Fruit fly (Drosophila melanogaster): ENCODE data around the gene Las.

The Las gene

DNA sequence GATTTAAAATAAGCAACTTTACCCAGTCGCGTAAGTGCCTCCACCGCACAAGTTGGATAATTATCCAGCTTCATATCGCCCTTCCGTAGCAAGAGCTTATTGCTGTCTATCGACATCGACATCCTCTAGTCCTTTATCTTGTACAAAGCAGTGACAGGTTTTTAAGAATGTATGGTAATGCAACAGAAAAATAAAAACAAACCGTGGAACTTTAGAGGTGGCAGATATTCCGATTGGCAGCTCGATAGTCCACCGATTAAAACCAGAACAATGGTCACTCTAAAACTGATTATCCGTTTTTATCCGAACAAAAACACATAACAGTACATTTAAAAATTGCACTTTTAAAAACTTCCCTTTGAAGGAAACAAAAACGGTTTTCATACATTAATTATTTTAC is 4.7 kb downstream of the Las start, which contains the start of gene CG5274 (continued):
- TF ChIP-seq Jarid2 (GFP tag; optimal IDR thresholded peaks at IDR 0.05): no peak
- no peak for TF ChIP-seq CG1792 (GFP tag; optimal IDR thresholded peaks at IDR 0.05)
- peak; percentile 70 for TF ChIP-seq CG6791 (GFP tag; IDR thresholded peaks at IDR 0.05; ENCODE audit: partially characterized antibody)
- TF ChIP-seq ranshi (GFP tag; IDR thresholded peaks at IDR 0.05): no peak
- no peak for TF ChIP-seq nerfin-2 (GFP tag; IDR thresholded peaks at IDR 0.05; ENCODE audit: partially characterized antibody)
- no peak for TF ChIP-seq ftz-f1 (GFP tag; optimal IDR thresholded peaks at IDR 0.05)
- no peak for TF ChIP-seq otp (GFP tag; IDR thresholded peaks at IDR 0.05)
- no peak for TF ChIP-seq zfh1 (GFP tag; IDR thresholded peaks at IDR 0.05)
- no peak for TF ChIP-seq dmrt99B (tag; optimal IDR thresholded peaks at IDR 0.05)
- TF ChIP-seq CG11560 (tag; IDR thresholded peaks at IDR 0.05): no peak
- no peak for TF ChIP-seq tap (tag; optimal IDR thresholded peaks at IDR 0.05)
- TF ChIP-seq Bdp1 (GFP tag; optimal IDR thresholded peaks at IDR 0.05): no peak
- no peak for TF ChIP-seq lab (GFP tag; optimal IDR thresholded peaks at IDR 0.05)
- TF ChIP-seq CG11247 (GFP tag; IDR thresholded peaks at IDR 0.05): no peak
- no peak for TF ChIP-seq Tbp (GFP tag; optimal IDR thresholded peaks at IDR 0.05)
- no peak for TF ChIP-seq bowl (GFP tag; IDR thresholded peaks at IDR 0.05)
- no peak for TF ChIP-seq CG10147 (GFP tag; optimal IDR thresholded peaks at IDR 0.05)
- TF ChIP-seq pum (GFP tag; optimal IDR thresholded peaks at IDR 0.05): no peak
- TF ChIP-seq CG6254 (GFP tag; optimal IDR thresholded peaks at IDR 0.05): no peak
- peak; percentile 51 for TF ChIP-seq pzg (GFP tag; optimal IDR thresholded peaks at IDR 0.05)
- TF ChIP-seq CG10321 (GFP tag; IDR thresholded peaks at IDR 0.05): no peak
- TF ChIP-seq CG2678 (tag; optimal IDR thresholded peaks at IDR 0.05): no peak
- TF ChIP-seq sc (optimal IDR thresholded peaks at IDR 0.05): no peak
- TF ChIP-seq sc (GFP tag; optimal IDR thresholded peaks at IDR 0.05): no peak
- peak; percentile 52 for TF ChIP-seq gfzf (GFP tag; optimal IDR thresholded peaks at IDR 0.05)
- no peak for TF ChIP-seq Antp (GFP tag; optimal IDR thresholded peaks at IDR 0.05)
- TF ChIP-seq CG6683 (GFP tag; optimal IDR thresholded peaks at IDR 0.05): no peak
- peak; percentile 60; the same call in 1 of the 2 replicates for TF ChIP-seq CG13287 (GFP tag; IDR thresholded peaks at IDR 0.05; ENCODE audit: partially characterized antibody)
- no peak for TF ChIP-seq zf30C (GFP tag; optimal IDR thresholded peaks at IDR 0.05)
- TF ChIP-seq MESR4 (GFP tag; optimal IDR thresholded peaks at IDR 0.05): peak; percentile 56
- no peak for TF ChIP-seq Ssrp (tag; optimal IDR thresholded peaks at IDR 0.05)
- TF ChIP-seq CG12219 (GFP tag; optimal IDR thresholded peaks at IDR 0.05): no peak
- peak; percentile 23 for TF ChIP-seq trem (tag; optimal IDR thresholded peaks at IDR 0.05)
- TF ChIP-seq Dp (GFP tag; optimal IDR thresholded peaks at IDR 0.05): peak; percentile 53
- TF ChIP-seq Dbx (GFP tag; IDR thresholded peaks at IDR 0.05): no peak
- no peak for TF ChIP-seq tio (GFP tag; optimal IDR thresholded peaks at IDR 0.05)
- peak; percentile 17 for TF ChIP-seq CG12659 (GFP tag; optimal IDR thresholded peaks at IDR 0.05)
- TF ChIP-seq CG11696 (GFP tag; IDR thresholded peaks at IDR 0.05): no peak
- peak; percentile 42 for TF ChIP-seq Scr (GFP tag; IDR thresholded peaks at IDR 0.05; ENCODE audit: partially characterized antibody)
- TF ChIP-seq ind (GFP tag; optimal IDR thresholded peaks at IDR 0.05): no peak
- TF ChIP-seq C15 (GFP tag; IDR thresholded peaks at IDR 0.05): no peak
- peak; percentile 62 for TF ChIP-seq Myb (GFP tag; optimal IDR thresholded peaks at IDR 0.05)
- no peak for TF ChIP-seq dpn (GFP tag; optimal IDR thresholded peaks at IDR 0.05)
- no peak for TF ChIP-seq CG11456 (GFP tag; IDR thresholded peaks at IDR 0.05)
- no peak for TF ChIP-seq CG34376 (GFP tag; optimal IDR thresholded peaks at IDR 0.05)
- TF ChIP-seq CG7963 (GFP tag; IDR thresholded peaks at IDR 0.05; ENCODE audit: partially characterized antibody): no peak
- TF ChIP-seq BEAF-32 (GFP tag; optimal IDR thresholded peaks at IDR 0.05): peak; percentile 49
- no peak for TF ChIP-seq ci (GFP tag; IDR thresholded peaks at IDR 0.05)
- no peak for TF ChIP-seq H2.0 (GFP tag; IDR thresholded peaks at IDR 0.05)
- no peak for TF ChIP-seq tin (GFP tag; optimal IDR thresholded peaks at IDR 0.05)
- no peak for TF ChIP-seq dm (GFP tag; optimal IDR thresholded peaks at IDR 0.05)
- TF ChIP-seq h (optimal IDR thresholded peaks at IDR 0.05): no peak

All from whole organism, embryonic.